Fruit fly (Drosophila melanogaster) whole organism, embryonic: Measurements from ENCODE around the gene Svil.

ENCODE experiments used
- CG10979 ChIP-seq: fragments of 200-800 bp; sonication (Bioruptor generic); optimal IDR thresholded peaks from 2 replicates; lab custom pipeline; 2018; ENCODE audit warnings: missing biosample characterization, mild to moderate bottlenecking, missing genetic modification characterization, moderate library complexity
- CG11723 ChIP-seq: fragments of 200-800 bp; sonication (Bioruptor generic); optimal IDR thresholded peaks from 2 replicates; lab custom pipeline; 2017; ENCODE audit warnings: missing biosample characterization, mild to moderate bottlenecking, missing genetic modification characterization
- CG12071 ChIP-seq: fragments of 200-800 bp; sonication (Bioruptor generic); optimal IDR thresholded peaks from 3 replicates; lab custom pipeline; 2018; ENCODE audit warnings: missing biosample characterization, mild to moderate bottlenecking, missing genetic modification characterization
- CG13894 ChIP-seq: fragments of 200-800 bp; sonication (Bioruptor generic); optimal IDR thresholded peaks from 3 replicates; lab custom pipeline; 2018; ENCODE audit warnings: missing biosample characterization, mild to moderate bottlenecking, missing genetic modification characterization, moderate library complexity
- CG14965 ChIP-seq: fragments of 200-800 bp; sonication (Bioruptor generic); optimal IDR thresholded peaks from 2 replicates; lab custom pipeline; 2016; ENCODE audit warnings: missing biosample characterization, missing genetic modification characterization, borderline replicate concordance
- CG1602 ChIP-seq: fragments of 200-800 bp; sonication (Bioruptor generic); optimal IDR thresholded peaks from 3 replicates; lab custom pipeline; 2016; ENCODE audit warnings: missing biosample characterization, missing genetic modification characterization
- CG17186 ChIP-seq: fragments of 200-800 bp; sonication (Bioruptor generic); optimal IDR thresholded peaks from 3 replicates; lab custom pipeline; 2017; ENCODE audit warnings: missing biosample characterization, missing genetic modification reagents, missing genetic modification characterization
- CG1832 ChIP-seq: fragments of 200-800 bp; sonication (Bioruptor generic); optimal IDR thresholded peaks from 2 replicates; lab custom pipeline; 2017; ENCODE audit warnings: missing biosample characterization, mild to moderate bottlenecking, missing genetic modification characterization, inconsistent platforms
- CG4282 ChIP-seq: fragments of 200-800 bp; sonication (Bioruptor generic); optimal IDR thresholded peaks from 2 replicates; lab custom pipeline; 2016; ENCODE audit warnings: missing biosample characterization, missing genetic modification characterization
- CG4707 ChIP-seq: fragments of 200-800 bp; sonication (Bioruptor generic); optimal IDR thresholded peaks from 2 replicates; lab custom pipeline; 2018; ENCODE audit warnings: missing biosample characterization, mild to moderate bottlenecking, missing genetic modification characterization, moderate library complexity
- CG5953 ChIP-seq: fragments of 200-800 bp; sonication (Bioruptor generic); IDR thresholded peaks from 2 replicates; pipeline ENCODE4 v1.3.6; 2022; ENCODE audit warnings: missing biosample characterization, missing genetic modification characterization
- CG6272 ChIP-seq: fragments of 200-800 bp; sonication (Bioruptor generic); IDR thresholded peaks from 2 replicates; pipeline ENCODE4 v1.3.6; 2022; ENCODE audit warnings: missing biosample characterization, missing genetic modification characterization
- CG6654 ChIP-seq: fragments of 200-800 bp; sonication (Bioruptor generic); optimal IDR thresholded peaks from 2 replicates; lab custom pipeline; 2017; ENCODE audit warnings: missing biosample characterization, mild to moderate bottlenecking, missing genetic modification characterization
- CG6791 ChIP-seq: fragments of 200-800 bp; sonication (Bioruptor generic); IDR thresholded peaks from 3 replicates; pipeline ENCODE4 v1.3.6; 2022; ENCODE audit warnings: missing biosample characterization, missing genetic modification characterization; ENCODE audit not compliant: partially characterized antibody
- CG7372 ChIP-seq: fragments of 200-800 bp; sonication (Bioruptor generic); IDR thresholded peaks from 2 replicates; pipeline ENCODE4 v1.3.6; 2022; ENCODE audit warnings: missing biosample characterization, missing genetic modification characterization
- CG7786 ChIP-seq: fragments of 200-800 bp; sonication (Bioruptor generic); optimal IDR thresholded peaks from 2 replicates; lab custom pipeline; 2016; ENCODE audit warnings: missing biosample characterization, missing genetic modification characterization
- CG8765 ChIP-seq: fragments of 200-800 bp; sonication (Bioruptor generic); IDR thresholded peaks from 2 replicates; pipeline ENCODE4 v1.3.6; 2022; ENCODE audit warnings: missing biosample characterization, missing genetic modification characterization
- CrebB ChIP-seq: fragments of 200-800 bp; sonication (Bioruptor generic); optimal IDR thresholded peaks from 3 replicates; lab custom pipeline; 2018; ENCODE audit warnings: missing biosample characterization, mild to moderate bottlenecking, missing genetic modification characterization
- Gug ChIP-seq: fragments of 200-800 bp; sonication (Bioruptor generic); IDR thresholded peaks from 4 replicates; pipeline ENCODE4 v1.3.6; 2022; ENCODE audit warnings: missing biosample characterization, missing genetic modification characterization
- H15 ChIP-seq: fragments of 200-800 bp; sonication (Bioruptor generic); IDR thresholded peaks from 3 replicates; pipeline ENCODE4 v1.3.6; 2022; ENCODE audit warnings: missing biosample characterization, missing genetic modification characterization
- H2.0 ChIP-seq: fragments of 200-800 bp; sonication (Bioruptor generic); IDR thresholded peaks from 2 replicates; pipeline ENCODE4 v1.3.6; 2022; ENCODE audit warnings: missing biosample characterization, missing genetic modification characterization
- Hr78 ChIP-seq, 2 experiments: fragments of 200-800 bp in 1 of 2; fragments of >200 bp in 1 of 2; sonication (Bioruptor generic) in 1 of 2; optimal IDR thresholded peaks; 2 replicates each; lab custom pipeline; 2017 to 2019; ENCODE audit warnings: missing biosample characterization in 2 of 2, missing genetic modification characterization in 2 of 2, mild to moderate bottlenecking in 1 of 2, moderate library complexity in 1 of 2
- Lim3 ChIP-seq: fragments of 200-800 bp; sonication (Bioruptor generic); IDR thresholded peaks from 2 replicates; pipeline ENCODE4 v1.3.6; 2022; ENCODE audit warnings: missing biosample characterization, missing genetic modification characterization
- NfI ChIP-seq: fragments of 200-800 bp; sonication (Bioruptor generic); optimal IDR thresholded peaks from 3 replicates; lab custom pipeline; 2018; ENCODE audit warnings: missing biosample characterization, mild to moderate bottlenecking, missing genetic modification characterization, moderate library complexity
- Vsx1 ChIP-seq: fragments of 200-800 bp; sonication (Bioruptor generic); optimal IDR thresholded peaks from 2 replicates; lab custom pipeline; 2017; ENCODE audit warnings: missing biosample characterization, mild to moderate bottlenecking, missing genetic modification characterization, missing genetic modification reagents
- Xrp1 ChIP-seq: fragments of 200-800 bp; sonication (Bioruptor generic); IDR thresholded peaks from 2 replicates; pipeline ENCODE4 v1.3.6; 2022; ENCODE audit warnings: missing biosample characterization, missing genetic modification characterization
- bigmax ChIP-seq: fragments of 200-800 bp; sonication (Bioruptor generic); optimal IDR thresholded peaks from 2 replicates; lab custom pipeline; 2018; ENCODE audit warnings: missing biosample characterization, mild to moderate bottlenecking, missing genetic modification characterization
- ci ChIP-seq: fragments of 200-800 bp; sonication (Bioruptor generic); IDR thresholded peaks from 3 replicates; pipeline ENCODE4 v1.3.6; 2022; ENCODE audit warnings: missing biosample characterization, missing genetic modification characterization
- cwo ChIP-seq: fragments of 200-800 bp; sonication (Bioruptor generic); optimal IDR thresholded peaks from 3 replicates; lab custom pipeline; 2017; ENCODE audit warnings: missing biosample characterization, missing genetic modification characterization, mild to moderate bottlenecking, moderate library complexity, missing genetic modification reagents
- dmrt99B ChIP-seq: fragments of 200-800 bp; sonication (Bioruptor generic); optimal IDR thresholded peaks from 2 replicates; lab custom pipeline; 2018; ENCODE audit warnings: missing biosample characterization, mild to moderate bottlenecking, missing genetic modification characterization, moderate library complexity
- fd102C ChIP-seq: fragments of 200-800 bp; sonication (Bioruptor generic); optimal IDR thresholded peaks from 2 replicates; lab custom pipeline; 2018; ENCODE audit warnings: missing biosample characterization, mild to moderate bottlenecking, missing genetic modification characterization, moderate library complexity
- fd64A ChIP-seq: fragments of 200-800 bp; sonication (Bioruptor generic); optimal IDR thresholded peaks from 3 replicates; lab custom pipeline; 2018; ENCODE audit warnings: missing biosample characterization, mild to moderate bottlenecking, missing genetic modification characterization
- gsb-n ChIP-seq: fragments of 200-800 bp; sonication (Bioruptor generic); optimal IDR thresholded peaks from 3 replicates; lab custom pipeline; 2018; ENCODE audit warnings: missing biosample characterization, mild to moderate bottlenecking, missing genetic modification characterization
- jing ChIP-seq: fragments of 200-800 bp; sonication (Bioruptor generic); optimal IDR thresholded peaks from 2 replicates; lab custom pipeline; 2018; ENCODE audit warnings: missing biosample characterization, mild to moderate bottlenecking, missing genetic modification characterization
- kni ChIP-seq: fragments of 200-800 bp; sonication (Bioruptor generic); optimal IDR thresholded peaks from 3 replicates; lab custom pipeline; 2017; ENCODE audit warnings: mild to moderate bottlenecking, missing biosample characterization, missing genetic modification reagents, missing genetic modification characterization
- lab ChIP-seq: fragments of 200-800 bp; sonication (Bioruptor generic); optimal IDR thresholded peaks from 3 replicates; lab custom pipeline; 2017; ENCODE audit warnings: missing biosample characterization, missing genetic modification characterization, mild to moderate bottlenecking, moderate library complexity, missing genetic modification reagents
- lbe ChIP-seq: fragments of 200-800 bp; sonication (Bioruptor generic); optimal IDR thresholded peaks from 2 replicates; lab custom pipeline; 2016; ENCODE audit warnings: missing biosample characterization, mild to moderate bottlenecking, missing genetic modification characterization
- oc ChIP-seq: fragments of 200-800 bp; sonication (Bioruptor generic); optimal IDR thresholded peaks from 2 replicates; lab custom pipeline; 2018; ENCODE audit warnings: missing biosample characterization, mild to moderate bottlenecking, missing genetic modification characterization, moderate library complexity
- pho ChIP-seq: fragments of 200-800 bp; sonication (Bioruptor generic); optimal IDR thresholded peaks from 2 replicates; lab custom pipeline; 2016; ENCODE audit warnings: missing biosample characterization, missing genetic modification characterization
- repo ChIP-seq: fragments of 200-800 bp; sonication (Bioruptor generic); optimal IDR thresholded peaks from 2 replicates; lab custom pipeline; 2016; ENCODE audit warnings: missing biosample characterization, missing genetic modification characterization
- schlank ChIP-seq: fragments of 200-800 bp; sonication (Bioruptor generic); optimal IDR thresholded peaks from 2 replicates; lab custom pipeline; 2018; ENCODE audit warnings: missing biosample characterization, mild to moderate bottlenecking, missing genetic modification characterization
- scrt ChIP-seq: fragments of 200-800 bp; sonication (Bioruptor generic); optimal IDR thresholded peaks from 2 replicates; lab custom pipeline; 2018; ENCODE audit warnings: missing biosample characterization, mild to moderate bottlenecking, missing genetic modification characterization, moderate library complexity
- sd ChIP-seq: fragments of 200-800 bp; sonication (Bioruptor generic); optimal IDR thresholded peaks from 3 replicates; lab custom pipeline; 2018; ENCODE audit warnings: missing biosample characterization, mild to moderate bottlenecking, missing genetic modification characterization, moderate library complexity
- sim ChIP-seq: fragments of 200-800 bp; sonication (Bioruptor generic); IDR thresholded peaks from 2 replicates; pipeline ENCODE4 v1.3.6; 2022; ENCODE audit warnings: missing biosample characterization, missing genetic modification characterization
- stwl ChIP-seq: fragments of 200-800 bp; sonication (Bioruptor generic); optimal IDR thresholded peaks from 3 replicates; lab custom pipeline; 2018; ENCODE audit warnings: missing biosample characterization, mild to moderate bottlenecking, missing genetic modification characterization, moderate library complexity
- tio ChIP-seq: fragments of 200-800 bp; sonication (Bioruptor generic); optimal IDR thresholded peaks from 2 replicates; lab custom pipeline; 2017; ENCODE audit warnings: missing biosample characterization, missing genetic modification characterization, inconsistent platforms
- twi ChIP-seq: fragments of 200-800 bp; optimal IDR thresholded peaks from 2 replicates; lab custom pipeline; 2019; ENCODE audit warnings: missing biosample characterization, mild to moderate bottlenecking, missing genetic modification characterization, moderate library complexity
- wdn ChIP-seq: fragments of 200-800 bp; sonication (Bioruptor generic); IDR thresholded peaks from 2 replicates; pipeline ENCODE4 v1.3.6; 2022; ENCODE audit warnings: missing biosample characterization, missing genetic modification characterization
- zf30C ChIP-seq: fragments of 200-800 bp; sonication (Bioruptor generic); optimal IDR thresholded peaks from 3 replicates; lab custom pipeline; 2018; ENCODE audit warnings: missing biosample characterization, mild to moderate bottlenecking, missing genetic modification characterization

The Svil gene

DNA sequence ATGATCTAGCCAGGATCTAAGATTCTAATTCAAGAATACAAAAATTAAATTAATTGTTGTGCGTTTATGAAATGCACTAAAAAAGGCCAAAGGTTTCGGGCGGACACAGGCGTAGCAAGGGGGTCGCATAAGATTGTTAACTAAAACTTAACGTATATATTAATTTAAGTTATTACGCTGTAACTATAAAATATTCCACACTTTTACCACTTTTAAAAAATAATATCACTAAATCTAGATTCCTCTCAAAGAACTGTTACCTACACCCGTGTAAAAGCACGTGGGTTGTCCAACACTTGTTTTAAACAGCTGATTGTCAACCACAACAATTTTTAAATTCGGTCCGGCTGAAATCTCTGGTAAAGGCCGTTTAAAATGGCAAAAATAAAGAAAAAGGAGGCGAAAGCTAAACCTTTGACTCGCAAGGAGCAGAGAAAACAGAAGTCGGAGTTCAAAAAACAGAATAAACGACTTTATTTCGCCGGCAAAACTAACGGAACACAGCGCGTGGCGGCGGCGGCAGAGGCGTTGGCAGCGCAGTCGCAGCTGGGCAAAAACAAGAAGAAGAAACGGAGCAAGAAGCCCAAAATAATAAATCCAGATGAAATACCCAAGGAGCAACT lies 3.9 kb upstream of the Svil start, which contains the start of the genes mRpL23 and CG9004 (continued):
- TF ChIP-seq CG6791 (GFP tag; lab: Robert Waterston, UW) (no peak), oc (tag; lab: Kevin White, UChicago) (peak; percentile 99), CG4282 (GFP tag; lab: Kevin White, UChicago) (peak; percentile 95), stwl (peak; percentile 88), CG11723 (peak; percentile 96), jing (GFP tag; lab: Kevin White, UChicago) (peak; percentile 98), repo (GFP tag; lab: Kevin White, UChicago) (peak; percentile 98), Hr78 (GFP tag; optimal IDR thresholded peaks at IDR 0.05; lab: Kevin White, UChicago) (peak in 1 of 2 experiments; percentile 89), lbe (GFP tag; lab: Kevin White, UChicago) (peak; percentile 98), ci (GFP tag; lab: Robert Waterston, UW) (peak; percentile 100), H2.0 (GFP tag; lab: Robert Waterston, UW) (peak; percentile 100), gsb-n (tag; lab: Kevin White, UChicago) (peak; percentile 98), CrebB (tag; lab: Kevin White, UChicago) (peak; percentile 99), zf30C (GFP tag; lab: Kevin White, UChicago) (peak; percentile 32), CG13894 (tag; lab: Kevin White, UChicago) (peak; percentile 98), CG7372 (GFP tag; lab: Robert Waterston, UW) (peak; percentile 100), CG6272 (GFP tag; lab: Robert Waterston, UW) (peak; percentile 100), CG4707 (GFP tag; lab: Kevin White, UChicago) (peak; percentile 94), H15 (peak; percentile 100), CG1832 (no peak), sim (GFP tag; lab: Robert Waterston, UW) (peak; percentile 98), Lim3 (GFP tag; lab: Robert Waterston, UW) (peak; percentile 100), bigmax (GFP tag; lab: Kevin White, UChicago) (peak; percentile 66), CG10979 (peak; percentile 98), Xrp1 (GFP tag; lab: Robert Waterston, UW) (peak; percentile 100), NfI (GFP tag; lab: Kevin White, UChicago) (peak; percentile 99), Vsx1 (peak; percentile 96), cwo (GFP tag; lab: Kevin White, UChicago) (peak; percentile 97), CG6654 (peak; percentile 93), schlank (peak; percentile 98), wdn (GFP tag; lab: Robert Waterston, UW) (peak; percentile 99), kni (peak; percentile 92), dmrt99B (tag; lab: Kevin White, UChicago) (peak; percentile 99), CG5953 (GFP tag; lab: Robert Waterston, UW) (peak; percentile 99), fd102C (peak; percentile 83), CG1602 (GFP tag; lab: Kevin White, UChicago) (peak; percentile 100), sd (tag; lab: Kevin White, UChicago) (peak; percentile 95), CG14965 (GFP tag; lab: Kevin White, UChicago) (peak; percentile 77), lab (GFP tag; lab: Kevin White, UChicago) (peak; percentile 99), CG7786 (GFP tag; lab: Kevin White, UChicago) (peak; percentile 98), tio (peak; percentile 99), scrt (GFP tag; lab: Kevin White, UChicago) (peak; percentile 94), pho (GFP tag; lab: Kevin White, UChicago) (peak; percentile 99), fd64A (GFP tag; lab: Kevin White, UChicago) (peak; percentile 96), CG12071 (GFP tag; lab: Kevin White, UChicago) (peak; percentile 97), CG8765 (peak; percentile 99), Gug (GFP tag; lab: Robert Waterston, UW) (peak; percentile 99), twi (tag; lab: Kevin White, UChicago) (peak; percentile 98), CG17186 (GFP tag; lab: Kevin White, UChicago) (peak; percentile 96)
